Fruit fly (Drosophila melanogaster) whole organism, embryonic: ENCODE data around the gene CG12054.

ENCODE experiments used
- Bdp1 ChIP-seq: fragments of 200-800 bp; sonication (Bioruptor generic); optimal IDR thresholded peaks from 3 replicates; lab custom pipeline; 2016; ENCODE audit warnings: missing biosample characterization, missing genetic modification characterization
- Bgb ChIP-seq: fragments of 200-800 bp; sonication (Bioruptor generic); IDR thresholded peaks from 2 replicates; pipeline ENCODE4 v1.3.6; 2022; ENCODE audit warnings: missing biosample characterization, missing genetic modification characterization; ENCODE audit not compliant: partially characterized antibody
- CG10267 ChIP-seq: fragments of 200-800 bp; sonication (Bioruptor generic); optimal IDR thresholded peaks from 2 replicates; lab custom pipeline; 2018; ENCODE audit warnings: missing biosample characterization, mild to moderate bottlenecking, missing genetic modification characterization, moderate library complexity
- CG11456 ChIP-seq: fragments of 200-800 bp; sonication (Bioruptor generic); IDR thresholded peaks from 3 replicates; pipeline ENCODE4 v1.3.6; 2022; ENCODE audit warnings: missing biosample characterization, missing genetic modification characterization
- CG1233 ChIP-seq: fragments of 200-800 bp; sonication (Bioruptor generic); optimal IDR thresholded peaks from 4 replicates; lab custom pipeline; 2018; ENCODE audit warnings: missing biosample characterization, mild to moderate bottlenecking, missing genetic modification characterization
- CG13296 ChIP-seq: fragments of 200-800 bp; sonication (Bioruptor generic); optimal IDR thresholded peaks from 3 replicates; lab custom pipeline; 2018; ENCODE audit warnings: missing biosample characterization, mild to moderate bottlenecking, missing genetic modification characterization
- CG17186 ChIP-seq: fragments of 200-800 bp; sonication (Bioruptor generic); optimal IDR thresholded peaks from 3 replicates; lab custom pipeline; 2017; ENCODE audit warnings: missing biosample characterization, missing genetic modification reagents, missing genetic modification characterization
- CG30403 ChIP-seq: fragments of 200-800 bp; sonication (Bioruptor generic); optimal IDR thresholded peaks from 3 replicates; lab custom pipeline; 2016; ENCODE audit warnings: missing biosample characterization, missing genetic modification characterization
- CG3065 ChIP-seq: fragments of 200-800 bp; sonication (Bioruptor generic); optimal IDR thresholded peaks from 2 replicates; lab custom pipeline; 2016; ENCODE audit warnings: missing biosample characterization, missing genetic modification characterization
- CG3847 ChIP-seq: fragments of 200-800 bp; sonication (Bioruptor generic); IDR thresholded peaks from 2 replicates; pipeline ENCODE4 v1.3.6; 2022; ENCODE audit warnings: missing biosample characterization, missing genetic modification characterization
- CG4617 ChIP-seq: fragments of 200-800 bp; sonication (Bioruptor generic); optimal IDR thresholded peaks from 3 replicates; lab custom pipeline; 2016; ENCODE audit warnings: missing biosample characterization, missing genetic modification characterization, borderline replicate concordance
- CG6175 ChIP-seq: fragments of 200-800 bp; sonication (Bioruptor generic); IDR thresholded peaks from 3 replicates; pipeline ENCODE4 v1.3.6; 2022; ENCODE audit warnings: missing biosample characterization, missing genetic modification characterization
- CG6791 ChIP-seq: fragments of 200-800 bp; sonication (Bioruptor generic); IDR thresholded peaks from 3 replicates; pipeline ENCODE4 v1.3.6; 2022; ENCODE audit warnings: missing biosample characterization, missing genetic modification characterization; ENCODE audit not compliant: partially characterized antibody
- CG7556 ChIP-seq: fragments of 200-800 bp; sonication (Bioruptor generic); optimal IDR thresholded peaks from 2 replicates; lab custom pipeline; 2017; ENCODE audit warnings: missing biosample characterization, mild to moderate bottlenecking, missing genetic modification characterization
- CG8290 ChIP-seq, 3 experiments: fragments of 200-800 bp; sonication (Bioruptor generic); optimal IDR thresholded peaks; 2 replicates each; lab custom pipeline; 2016 to 2019; ENCODE audit warnings: missing biosample characterization in 3 of 3, missing genetic modification characterization in 3 of 3, mild to moderate bottlenecking in 2 of 3, moderate library complexity in 1 of 3
- CG8924 ChIP-seq: fragments of 200-800 bp; optimal IDR thresholded peaks from 3 replicates; lab custom pipeline; 2019; ENCODE audit warnings: missing biosample characterization, mild to moderate bottlenecking, missing genetic modification characterization, moderate library complexity
- CrebB ChIP-seq: fragments of 200-800 bp; sonication (Bioruptor generic); optimal IDR thresholded peaks from 3 replicates; lab custom pipeline; 2018; ENCODE audit warnings: missing biosample characterization, mild to moderate bottlenecking, missing genetic modification characterization
- D19B ChIP-seq: fragments of 200-800 bp; sonication (Bioruptor generic); optimal IDR thresholded peaks from 2 replicates; lab custom pipeline; 2017; ENCODE audit warnings: missing biosample characterization, mild to moderate bottlenecking, missing genetic modification characterization
- Dek ChIP-seq: fragments of 200-800 bp; sonication (Bioruptor generic); optimal IDR thresholded peaks from 3 replicates; lab custom pipeline; 2019; ENCODE audit warnings: missing biosample characterization, mild to moderate bottlenecking, missing genetic modification characterization, moderate library complexity
- Ets65A ChIP-seq: fragments of 200-800 bp; sonication (Bioruptor generic); peaks from one replicate; lab custom pipeline; 2016; ENCODE audit warnings: missing biosample characterization, missing genetic modification characterization
- HmgD ChIP-seq: fragments of 200-800 bp; sonication (Bioruptor generic); optimal IDR thresholded peaks from 3 replicates; lab custom pipeline; 2016; ENCODE audit warnings: missing biosample characterization, missing genetic modification characterization
- Hmx ChIP-seq: fragments of 200-800 bp; sonication (Bioruptor generic); optimal IDR thresholded peaks from 2 replicates; lab custom pipeline; 2016; ENCODE audit warnings: missing biosample characterization, missing genetic modification characterization
- Nf-YA ChIP-seq: fragments of 200-800 bp; sonication (Bioruptor generic); IDR thresholded peaks from 2 replicates; pipeline ENCODE4 v1.3.6; 2022; ENCODE audit warnings: missing biosample characterization, missing genetic modification characterization
- PHDP ChIP-seq: fragments of 200-800 bp; sonication (Bioruptor generic); optimal IDR thresholded peaks from 3 replicates; lab custom pipeline; 2018; ENCODE audit warnings: missing biosample characterization, mild to moderate bottlenecking, missing genetic modification characterization, moderate library complexity
- Sin3A ChIP-seq: fragments of >200 bp; optimal IDR thresholded peaks from 2 replicates; lab custom pipeline; 2018
- Sry-δ ChIP-seq: fragments of 200-800 bp; sonication (Bioruptor generic); optimal IDR thresholded peaks from 2 replicates; lab custom pipeline; 2016; ENCODE audit warnings: missing biosample characterization, missing genetic modification characterization
- ap ChIP-seq: fragments of 200-800 bp; sonication (Bioruptor generic); IDR thresholded peaks from 2 replicates; pipeline ENCODE4 v1.3.6; 2022; ENCODE audit warnings: missing biosample characterization, missing genetic modification characterization
- ash1 ChIP-seq: fragments of 200-800 bp; sonication (Bioruptor generic); optimal IDR thresholded peaks from 2 replicates; lab custom pipeline; 2018; ENCODE audit warnings: missing biosample characterization, mild to moderate bottlenecking, missing genetic modification characterization
- caup ChIP-seq: fragments of 200-800 bp; sonication (Bioruptor generic); optimal IDR thresholded peaks from 3 replicates; lab custom pipeline; 2017; ENCODE audit warnings: missing biosample characterization, mild to moderate bottlenecking, missing genetic modification characterization, moderate library complexity; ENCODE audit not compliant: severe bottlenecking
- croc ChIP-seq: fragments of 200-800 bp; sonication (Bioruptor generic); conservative IDR thresholded peaks from 3 replicates; pipeline ENCODE4 v1.3.6; 2022; ENCODE audit warnings: missing biosample characterization, missing genetic modification characterization
- emc ChIP-seq: fragments of 200-800 bp; sonication (Bioruptor generic); optimal IDR thresholded peaks from 2 replicates; lab custom pipeline; 2016; ENCODE audit warnings: missing biosample characterization, missing genetic modification characterization
- esg ChIP-seq: fragments of 200-800 bp; sonication (Bioruptor generic); conservative IDR thresholded peaks from 2 replicates; pipeline ENCODE4 v1.3.6; 2022; ENCODE audit warnings: missing biosample characterization, missing genetic modification characterization
- eve ChIP-seq, 2 experiments: fragments of >200 bp; optimal IDR thresholded peaks; 2 replicates each; lab custom pipeline; 2017; ENCODE audit warnings: missing biosample characterization in 2 of 2, missing genetic modification characterization in 2 of 2
- gsb-n ChIP-seq: fragments of 200-800 bp; sonication (Bioruptor generic); optimal IDR thresholded peaks from 3 replicates; lab custom pipeline; 2018; ENCODE audit warnings: missing biosample characterization, mild to moderate bottlenecking, missing genetic modification characterization
- hbn ChIP-seq: fragments of 200-800 bp; sonication (Bioruptor generic); IDR thresholded peaks from 2 replicates; pipeline ENCODE4 v1.3.6; 2022; ENCODE audit warnings: missing biosample characterization, missing genetic modification characterization; ENCODE audit not compliant: partially characterized antibody
- her ChIP-seq: fragments of 200-800 bp; sonication (Bioruptor generic); optimal IDR thresholded peaks from 2 replicates; lab custom pipeline; 2016; ENCODE audit warnings: missing biosample characterization, missing genetic modification characterization
- inv ChIP-seq: fragments of 200-800 bp; sonication (Bioruptor generic); IDR thresholded peaks from 2 replicates; pipeline ENCODE4 v1.3.6; 2022; ENCODE audit warnings: missing biosample characterization, missing genetic modification characterization; ENCODE audit not compliant: partially characterized antibody
- kay ChIP-seq: fragments of 200-800 bp; sonication (Bioruptor generic); optimal IDR thresholded peaks from 2 replicates; lab custom pipeline; 2016; ENCODE audit warnings: missing biosample characterization, missing genetic modification characterization
- nom ChIP-seq: fragments of 200-800 bp; sonication (Bioruptor generic); optimal IDR thresholded peaks from 2 replicates; lab custom pipeline; 2017; ENCODE audit warnings: missing biosample characterization, missing genetic modification characterization, mild to moderate bottlenecking, moderate library complexity, missing genetic modification reagents
- onecut ChIP-seq: fragments of 200-800 bp; sonication (Bioruptor generic); IDR thresholded peaks from 2 replicates; pipeline ENCODE4 v1.3.6; 2022; ENCODE audit warnings: missing biosample characterization, missing genetic modification characterization
- pan ChIP-seq, 4 experiments: fragments of >200 bp in 3 of 4; fragments of 200-800 bp in 1 of 4; sonication (Bioruptor generic) in 1 of 4; optimal IDR thresholded peaks in 3 of 4; IDR thresholded peaks in 1 of 4; 2 replicates each; pipeline versions ENCODE4 v1.3.6 to Lab custom; 2017 to 2022; ENCODE audit warnings: missing biosample characterization in 2 of 4, missing genetic modification characterization in 2 of 4, mixed read lengths in 1 of 4
- peb ChIP-seq: fragments of 200-800 bp; sonication (Bioruptor generic); IDR thresholded peaks from 2 replicates; pipeline ENCODE4 v1.3.6; 2022; ENCODE audit warnings: missing biosample characterization, missing genetic modification characterization
- phol ChIP-seq: fragments of 200-800 bp; sonication (Bioruptor generic); optimal IDR thresholded peaks from 3 replicates; lab custom pipeline; 2018; ENCODE audit warnings: missing biosample characterization, mild to moderate bottlenecking, missing genetic modification characterization, moderate library complexity
- pzg ChIP-seq: fragments of 200-800 bp; sonication (Bioruptor generic); optimal IDR thresholded peaks from 3 replicates; lab custom pipeline; 2018; ENCODE audit warnings: missing biosample characterization, mild to moderate bottlenecking, missing genetic modification characterization, moderate library complexity
- trem ChIP-seq: fragments of 200-800 bp; optimal IDR thresholded peaks from 3 replicates; lab custom pipeline; 2019; ENCODE audit warnings: missing biosample characterization, mild to moderate bottlenecking, missing genetic modification characterization, moderate library complexity
- trh ChIP-seq: fragments of 200-800 bp; sonication (Bioruptor generic); optimal IDR thresholded peaks from 2 replicates; lab custom pipeline; 2016; ENCODE audit warnings: missing biosample characterization, missing genetic modification characterization
- yki ChIP-seq: fragments of >200 bp; optimal IDR thresholded peaks from 3 replicates; lab custom pipeline; 2018
- zfh1 ChIP-seq: fragments of 200-800 bp; sonication (Bioruptor generic); IDR thresholded peaks from 3 replicates; pipeline ENCODE4 v1.3.6; 2022; ENCODE audit warnings: missing biosample characterization, missing genetic modification characterization

CG12054 gene

DNA sequence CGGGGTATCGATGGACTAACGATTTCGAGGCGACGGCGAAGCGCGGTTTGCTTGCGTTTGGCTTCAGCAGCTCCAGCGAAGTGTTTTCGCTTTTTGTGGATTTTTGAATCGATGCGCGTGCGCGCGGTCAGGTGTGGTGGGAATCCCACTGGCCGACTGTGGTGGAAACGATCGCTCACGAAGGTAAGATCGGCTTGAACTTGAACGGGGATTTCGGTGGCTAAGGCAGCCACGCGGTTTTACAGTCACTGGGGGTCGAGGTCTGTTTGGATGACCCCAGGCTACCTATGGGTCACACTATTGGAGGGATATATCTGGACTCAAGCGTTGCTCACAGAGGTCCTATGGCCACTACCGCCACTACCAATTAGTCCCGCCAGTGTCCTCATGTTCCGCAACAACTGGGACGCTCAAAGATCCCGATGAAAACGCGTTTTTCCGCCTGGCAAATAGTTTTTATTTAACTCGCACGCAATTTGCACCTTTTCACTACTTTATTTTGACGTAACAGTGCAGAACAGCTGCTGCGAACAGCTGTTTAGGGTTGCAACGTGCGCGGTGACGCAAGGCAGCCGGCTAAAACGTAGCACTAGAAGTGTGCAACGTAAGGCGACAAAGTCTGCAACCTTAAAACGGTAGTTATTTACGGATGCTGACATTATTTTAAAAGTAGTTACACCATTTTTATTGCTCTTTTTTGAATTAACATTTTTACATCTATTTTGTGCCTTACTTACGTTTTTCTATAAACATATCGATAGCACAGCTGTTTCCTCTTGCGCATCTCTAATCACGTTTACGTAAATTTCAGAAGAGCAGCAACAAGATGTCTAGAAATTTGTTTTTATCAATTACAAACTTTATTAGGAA lies 31.8 kb downstream of the CG12054 start, which contains the start of the genes qless and mRpL32 (continued):
- TF ChIP-seq CG4617 (GFP tag; lab: Kevin White, UChicago): peak; percentile 33
- no peak for TF ChIP-seq eve (GFP tag; optimal IDR thresholded peaks at IDR 0.05; lab: Kevin White, UChicago)
- no peak for TF ChIP-seq HmgD (GFP tag; lab: Kevin White, UChicago)
- TF ChIP-seq zfh1 (GFP tag; lab: Robert Waterston, UW): peak; percentile 90
- peak; percentile 34 for TF ChIP-seq CG3847
- TF ChIP-seq CG13296 (GFP tag; lab: Kevin White, UChicago): peak; percentile 49
- peak; percentile 64 for TF ChIP-seq Sin3A
- peak; percentile 26 for TF ChIP-seq Bdp1 (GFP tag; lab: Kevin White, UChicago)
- TF ChIP-seq Ets65A (GFP tag; lab: Kevin White, UChicago): peak; percentile 95
- TF ChIP-seq kay (GFP tag; lab: Kevin White, UChicago): peak; percentile 71
- no peak for TF ChIP-seq gsb-n (tag; lab: Kevin White, UChicago)
- TF ChIP-seq nom (GFP tag; lab: Kevin White, UChicago): no peak
- TF ChIP-seq phol (tag; lab: Kevin White, UChicago): peak; percentile 74
- TF ChIP-seq onecut (GFP tag; lab: Robert Waterston, UW): peak; percentile 15; the same call in 1 of the 2 replicates
- TF ChIP-seq CG6175 (GFP tag; lab: Robert Waterston, UW): no peak
- TF ChIP-seq hbn (GFP tag; lab: Robert Waterston, UW): peak; percentile 70; the same call in 1 of the 2 replicates
- TF ChIP-seq CG17186 (GFP tag; lab: Kevin White, UChicago): peak; percentile 78
- peak; percentile 65 for TF ChIP-seq Bgb (GFP tag; lab: Robert Waterston, UW)
- no peak for TF ChIP-seq CG1233 (GFP tag; lab: Kevin White, UChicago)
- TF ChIP-seq Hmx (GFP tag; lab: Kevin White, UChicago): no peak
- no peak for TF ChIP-seq yki (lab: Kevin White, UChicago)
- no peak for TF ChIP-seq trh
- peak; percentile 46 for TF ChIP-seq caup (GFP tag; lab: Kevin White, UChicago)
- TF ChIP-seq her: no peak
- peak; percentile 39; the same call in 1 of the 2 replicates for TF ChIP-seq Nf-YA (GFP tag; lab: Robert Waterston, UW)
- no peak for TF ChIP-seq CG7556 (GFP tag; lab: Kevin White, UChicago)
- TF ChIP-seq Dek (tag; lab: Kevin White, UChicago): no peak
- TF ChIP-seq esg (GFP tag; lab: Robert Waterston, UW): no peak
- TF ChIP-seq pzg: peak; percentile 66
- TF ChIP-seq croc: peak; percentile 71
- no peak for TF ChIP-seq D19B (GFP tag; lab: Kevin White, UChicago)
- TF ChIP-seq CrebB (tag; lab: Kevin White, UChicago): no peak
- peak; percentile 30; the same call in 1 of the 2 replicates for TF ChIP-seq inv (GFP tag; lab: Robert Waterston, UW)
- peak; percentile 82 for TF ChIP-seq CG11456 (GFP tag; lab: Robert Waterston, UW)
- no peak for TF ChIP-seq pan (optimal IDR thresholded peaks at IDR 0.05; lab: Kevin White, UChicago)
- TF ChIP-seq pan (GFP tag; optimal IDR thresholded peaks at IDR 0.05 in 1 of 2, IDR thresholded peaks at IDR 0.05 in 1 of 2): peak in 1 of 2 experiments; percentile 89
- peak; percentile 29 for TF ChIP-seq CG8290 (GFP tag; optimal IDR thresholded peaks at IDR 0.05; lab: Kevin White, UChicago)
- TF ChIP-seq CG8290 (tag; optimal IDR thresholded peaks at IDR 0.05; lab: Kevin White, UChicago): no peak
- TF ChIP-seq CG10267 (tag; lab: Kevin White, UChicago): peak; percentile 51
- peak; percentile 72 for TF ChIP-seq CG30403
- peak; percentile 94 for TF ChIP-seq Sry-δ (GFP tag; lab: Kevin White, UChicago)
- TF ChIP-seq ap (GFP tag; lab: Robert Waterston, UW): no peak
- TF ChIP-seq peb (GFP tag; lab: Robert Waterston, UW): peak; percentile 85
- TF ChIP-seq trem (tag; lab: Kevin White, UChicago): peak; percentile 52
- TF ChIP-seq CG6791 (GFP tag; lab: Robert Waterston, UW): peak; percentile 22; the same call in 1 of the 3 replicates
- TF ChIP-seq ash1 (GFP tag; lab: Kevin White, UChicago): no peak
- peak; percentile 40 for TF ChIP-seq CG8924 (tag; lab: Kevin White, UChicago)
- TF ChIP-seq PHDP: peak; percentile 14
- TF ChIP-seq CG3065 (GFP tag; lab: Kevin White, UChicago): no peak
- peak; percentile 72 for TF ChIP-seq emc (GFP tag; lab: Kevin White, UChicago)
